Worm (Caenorhabditis elegans): ENCODE data around the gene Y54G11A.7.

ce11 chrII:14276409-14276808 is 20.7 kb upstream of the Y54G11A.7 start, which contains the start of gene Y54G11A.3:
- TF ChIP-seq D1046.2 (GFP tag; IDR thresholded peaks at IDR 0.05) (no peak), dve-1 (tag; optimal IDR thresholded peaks at IDR 0.05; ENCODE audit: insufficient read depth) (no peak), nhr-11 (tag; optimal IDR thresholded peaks at IDR 0.05) (no peak), snpc-4 (tag; optimal IDR thresholded peaks at IDR 0.05) (no peak)
